Worm (Caenorhabditis elegans) whole organism, young adult: Measurements from ENCODE around the gene C26E1.1.

Source experiments
- B0035.1 ChIP-seq: sonication (generic microtip); optimal IDR thresholded peaks from 2 replicates; lab custom pipeline; 2016; ENCODE audit warnings: missing genetic modification characterization, mild to moderate bottlenecking, missing compliant biosample characterization, missing genotype, missing genetic modification reagents
- D2030.7 ChIP-seq: fragments of 200-800 bp; sonication (Bioruptor generic); IDR thresholded peaks from 2 replicates; pipeline ENCODE4 v1.3.6; 2022; ENCODE audit warnings: missing genetic modification reagents, missing genetic modification characterization, missing compliant biosample characterization
- F37B4.10 ChIP-seq: fragments of 200-800 bp; sonication (Bioruptor generic); IDR thresholded peaks from 2 replicates; pipeline ENCODE4 v1.3.6; 2022; ENCODE audit warnings: missing genetic modification characterization, missing compliant biosample characterization
- F55B11.4 ChIP-seq: sonication (generic microtip); optimal IDR thresholded peaks from 2 replicates; lab custom pipeline; 2016; ENCODE audit warnings: missing compliant biosample characterization, missing genetic modification characterization, borderline replicate concordance; ENCODE audit not compliant: insufficient read depth
- F57C9.4 ChIP-seq: sonication (generic microtip); optimal IDR thresholded peaks from 2 replicates; lab custom pipeline; 2017; ENCODE audit warnings: mild to moderate bottlenecking, missing genetic modification characterization, missing compliant biosample characterization
- K11D2.4 ChIP-seq: fragments of 200-800 bp; sonication (Bioruptor generic); IDR thresholded peaks from 2 replicates; pipeline ENCODE4 v1.3.6; 2022; ENCODE audit warnings: missing genetic modification reagents, missing genetic modification characterization, missing compliant biosample characterization
- akir-1 ChIP-seq: fragments of 200-800 bp; sonication (Bioruptor generic); optimal IDR thresholded peaks from 2 replicates; lab custom pipeline; 2018; ENCODE audit warnings: mild to moderate bottlenecking, missing genetic modification characterization, moderate library complexity, missing compliant biosample characterization
- aptf-2 ChIP-seq: fragments of 200-800 bp; sonication (Bioruptor generic); conservative IDR thresholded peaks from 2 replicates; pipeline ENCODE4 v1.3.6; 2022; ENCODE audit warnings: missing genetic modification reagents, missing genetic modification characterization, missing compliant biosample characterization
- aptf-3 ChIP-seq: fragments of 200-800 bp; sonication (Bioruptor generic); IDR thresholded peaks from 2 replicates; pipeline ENCODE4 v1.3.6; 2022; ENCODE audit warnings: missing genetic modification characterization, missing compliant biosample characterization
- attf-5 ChIP-seq: fragments of 200-800 bp; sonication (Bioruptor generic); optimal IDR thresholded peaks from 2 replicates; lab custom pipeline; 2018; ENCODE audit warnings: mild to moderate bottlenecking, missing genetic modification characterization, missing compliant biosample characterization
- attf-6 ChIP-seq: fragments of 200-800 bp; sonication (Bioruptor generic); IDR thresholded peaks from 2 replicates; pipeline ENCODE4 v1.3.6; 2022; ENCODE audit warnings: missing genetic modification reagents, missing genetic modification characterization, missing compliant biosample characterization
- cebp-1 ChIP-seq, 2 experiments: fragments of 200-800 bp in 1 of 2; sonication (Bioruptor generic) in 1 of 2; sonication (generic microtip) in 1 of 2; IDR thresholded peaks in 1 of 2; optimal IDR thresholded peaks in 1 of 2; 2 replicates each; pipeline versions ENCODE4 v1.3.6 to Lab custom; 2017 to 2022; ENCODE audit warnings: missing compliant biosample characterization in 2 of 2, missing genetic modification characterization in 2 of 2, mild to moderate bottlenecking in 1 of 2, missing genetic modification reagents in 1 of 2, moderate library complexity in 1 of 2
- cebp-2 ChIP-seq: fragments of 200-800 bp; sonication (Bioruptor generic); IDR thresholded peaks from 2 replicates; pipeline ENCODE4 v1.3.6; 2022; ENCODE audit warnings: missing genetic modification characterization, missing compliant biosample characterization
- ceh-58 ChIP-seq: fragments of 200-800 bp; sonication (Bioruptor generic); IDR thresholded peaks from 2 replicates; pipeline ENCODE4 v1.3.6; 2022; ENCODE audit warnings: missing genetic modification characterization, missing compliant biosample characterization
- ceh-79 ChIP-seq: sonication (generic microtip); optimal IDR thresholded peaks from 2 replicates; lab custom pipeline; 2017; ENCODE audit warnings: mild to moderate bottlenecking, missing genetic modification characterization, missing compliant biosample characterization
- chd-7 ChIP-seq: sonication (generic microtip); optimal IDR thresholded peaks from 2 replicates; lab custom pipeline; 2016; ENCODE audit warnings: mild to moderate bottlenecking, missing genetic modification characterization, moderate library complexity, missing compliant biosample characterization
- die-1 ChIP-seq: sonication (generic microtip); optimal IDR thresholded peaks from 2 replicates; lab custom pipeline; 2016; ENCODE audit warnings: missing genotype, mild to moderate bottlenecking, missing genetic modification characterization, missing compliant biosample characterization
- dox-1 ChIP-seq: fragments of 200-800 bp; sonication (Bioruptor generic); IDR thresholded peaks from 2 replicates; pipeline ENCODE4 v1.3.6; 2022; ENCODE audit warnings: missing genetic modification reagents, missing genetic modification characterization, missing compliant biosample characterization
- egl-44 ChIP-seq: fragments of 200-800 bp; sonication (Bioruptor generic); IDR thresholded peaks from 2 replicates; pipeline ENCODE4 v1.3.6; 2022; ENCODE audit warnings: missing genetic modification reagents, missing genetic modification characterization, missing compliant biosample characterization
- ets-4 ChIP-seq: fragments of 200-800 bp; sonication (Bioruptor generic); optimal IDR thresholded peaks from 2 replicates; lab custom pipeline; 2018; ENCODE audit warnings: mild to moderate bottlenecking, missing genetic modification characterization, missing compliant biosample characterization
- gei-17 ChIP-seq: fragments of 200-800 bp; sonication (Bioruptor generic); optimal IDR thresholded peaks from 2 replicates; lab custom pipeline; 2018; ENCODE audit warnings: mild to moderate bottlenecking, missing genetic modification characterization, missing compliant biosample characterization
- hmg-20 ChIP-seq: fragments of 200-800 bp; sonication (Bioruptor generic); IDR thresholded peaks from 2 replicates; pipeline ENCODE4 v1.3.6; 2022; ENCODE audit warnings: missing genetic modification reagents, missing genetic modification characterization, missing compliant biosample characterization
- hrde-1 ChIP-seq: sonication (generic microtip); optimal IDR thresholded peaks from 2 replicates; lab custom pipeline; 2016; ENCODE audit warnings: missing genetic modification characterization, mild to moderate bottlenecking, missing compliant biosample characterization, moderate library complexity, missing genotype, missing genetic modification reagents, borderline replicate concordance
- let-607 ChIP-seq, 2 experiments: fragments of 200-800 bp in 1 of 2; sonication (Bioruptor generic) in 1 of 2; sonication (generic microtip) in 1 of 2; optimal IDR thresholded peaks; 2 replicates each; lab custom pipeline; 2016 to 2018; ENCODE audit warnings: mild to moderate bottlenecking in 2 of 2, missing compliant biosample characterization in 2 of 2, missing genetic modification characterization in 2 of 2, moderate library complexity in 2 of 2, missing genotype in 1 of 2
- lin-54 ChIP-seq: fragments of 200-800 bp; sonication (Bioruptor generic); optimal IDR thresholded peaks from 2 replicates; lab custom pipeline; 2018; ENCODE audit warnings: mild to moderate bottlenecking, missing genetic modification characterization, missing compliant biosample characterization
- lsy-27 ChIP-seq: sonication (generic microtip); optimal IDR thresholded peaks from 2 replicates; lab custom pipeline; 2017; ENCODE audit warnings: missing genetic modification characterization, mild to moderate bottlenecking, missing compliant biosample characterization, antibody characterized with exemption, missing genotype, borderline replicate concordance; ENCODE audit not compliant: insufficient read depth
- madf-3 ChIP-seq: fragments of 200-800 bp; sonication (Bioruptor generic); IDR thresholded peaks from 2 replicates; pipeline ENCODE4 v1.3.6; 2022; ENCODE audit warnings: missing genetic modification reagents, missing genetic modification characterization, missing compliant biosample characterization
- mcd-1 ChIP-seq: fragments of 200-800 bp; sonication (Bioruptor generic); IDR thresholded peaks from 2 replicates; pipeline ENCODE4 v1.3.6; 2022; ENCODE audit warnings: missing genetic modification reagents, missing genetic modification characterization, missing compliant biosample characterization
- mel-28 ChIP-seq: sonication (generic microtip); optimal IDR thresholded peaks from 2 replicates; lab custom pipeline; 2016; ENCODE audit warnings: borderline replicate concordance, mild to moderate bottlenecking, missing genetic modification characterization, missing compliant biosample characterization
- nfya-1 ChIP-seq: sonication (generic microtip); optimal IDR thresholded peaks from 2 replicates; lab custom pipeline; 2017; ENCODE audit warnings: antibody characterized with exemption, missing compliant biosample characterization, missing genetic modification characterization, borderline replicate concordance; ENCODE audit not compliant: insufficient read depth
- nfya-2 ChIP-seq: fragments of 200-800 bp; sonication (Bioruptor generic); IDR thresholded peaks from 2 replicates; pipeline ENCODE4 v1.3.6; 2022; ENCODE audit warnings: missing genetic modification reagents, missing genetic modification characterization, missing compliant biosample characterization
- nfyb-1 ChIP-seq: fragments of 200-800 bp; sonication (Bioruptor generic); IDR thresholded peaks from 2 replicates; pipeline ENCODE4 v1.3.6; 2022; ENCODE audit warnings: missing genetic modification reagents, missing genetic modification characterization, missing compliant biosample characterization
- nhr-120 ChIP-seq: fragments of 200-800 bp; sonication (Bioruptor generic); IDR thresholded peaks from 2 replicates; pipeline ENCODE4 v1.3.6; 2022; ENCODE audit warnings: missing genetic modification characterization, missing compliant biosample characterization
- nhr-80 ChIP-seq: sonication (generic microtip); optimal IDR thresholded peaks from 2 replicates; lab custom pipeline; 2016; ENCODE audit warnings: missing genetic modification characterization, missing compliant biosample characterization
- nhr-90 ChIP-seq: sonication (generic microtip); optimal IDR thresholded peaks from 2 replicates; lab custom pipeline; 2016; ENCODE audit warnings: missing genotype, mild to moderate bottlenecking, missing genetic modification characterization, missing compliant biosample characterization
- pha-4 ChIP-seq: fragments of 150-350 bp; sonication (generic microtip); optimal IDR thresholded peaks from 2 replicates; lab custom pipeline; 2014; ENCODE audit warnings: missing biosample characterization, missing genetic modification reagents, missing genetic modification characterization
- rec-8 ChIP-seq, 2 experiments: sonication (generic microtip); optimal IDR thresholded peaks; 2 replicates each; lab custom pipeline; 2016; ENCODE audit warnings: mild to moderate bottlenecking in 2 of 2, missing genetic modification characterization in 2 of 2, missing genetic modification reagents in 2 of 2, missing genotype in 2 of 2, missing biosample characterization in 1 of 2, missing compliant biosample characterization in 1 of 2, moderate library complexity in 1 of 2
- rpc-1 ChIP-seq, 2 experiments: fragments of 150-350 bp in 1 of 2; sonication (generic microtip) in 1 of 2; optimal IDR thresholded peaks; 2 replicates each; lab custom pipeline; 2014 to 2018; ENCODE audit warnings: missing biosample characterization in 1 of 2, missing genetic modification characterization in 1 of 2, missing genetic modification reagents in 1 of 2, missing genotype in 1 of 2
- sea-2 ChIP-seq: fragments of 200-800 bp; sonication (Bioruptor generic); IDR thresholded peaks from 2 replicates; pipeline ENCODE4 v1.3.6; 2022; ENCODE audit warnings: missing genetic modification characterization, missing compliant biosample characterization
- tbp1 ChIP-seq: fragments of 200-800 bp; sonication (Bioruptor generic); optimal IDR thresholded peaks from 2 replicates; lab custom pipeline; 2018; ENCODE audit warnings: mild to moderate bottlenecking, missing genetic modification characterization, missing compliant biosample characterization
- tbx-9 ChIP-seq: sonication (generic microtip); optimal IDR thresholded peaks from 2 replicates; lab custom pipeline; 2016; ENCODE audit warnings: borderline replicate concordance, missing genetic modification characterization, inconsistent platforms, missing compliant biosample characterization
- tlf-1 ChIP-seq: fragments of 200-800 bp; sonication (Bioruptor generic); optimal IDR thresholded peaks from 2 replicates; lab custom pipeline; 2018; ENCODE audit warnings: mild to moderate bottlenecking, missing genetic modification characterization, missing compliant biosample characterization
- unc-130 ChIP-seq: sonication (generic microtip); optimal IDR thresholded peaks from 2 replicates; lab custom pipeline; 2016; ENCODE audit warnings: missing genetic modification reagents, missing genetic modification characterization, missing compliant biosample characterization
- unc-62 ChIP-seq: fragments of 150-350 bp; optimal IDR thresholded peaks from 2 replicates; lab custom pipeline; 2014; ENCODE audit warnings: missing biosample characterization, missing genetic modification reagents, missing genetic modification characterization
- ztf-18 ChIP-seq: sonication (generic microtip); optimal IDR thresholded peaks from 2 replicates; lab custom pipeline; 2016; ENCODE audit warnings: missing genotype, mild to moderate bottlenecking, missing genetic modification characterization, missing compliant biosample characterization
- ztf-3 ChIP-seq: fragments of 200-800 bp; sonication (Bioruptor generic); optimal IDR thresholded peaks from 2 replicates; lab custom pipeline; 2018; ENCODE audit warnings: mild to moderate bottlenecking, missing genetic modification characterization, missing compliant biosample characterization

C26E1.1 gene

ce11 chrV:13313045-13313623 lies 15.8 kb downstream of the C26E1.1 start, which contains the start of gene C50B6.3 (continued):
- no peak for TF ChIP-seq nhr-90 (tag; lab: Kevin White, UChicago)
- TF ChIP-seq B0035.1 (tag; lab: Kevin White, UChicago): no peak
- no peak for TF ChIP-seq nfyb-1 (GFP tag; lab: Robert Waterston, UW)
- TF ChIP-seq ztf-3 (GFP tag; lab: Kevin White, UChicago): no peak
- no peak for TF ChIP-seq tbx-9 (tag; lab: Kevin White, UChicago)
- TF ChIP-seq akir-1 (GFP tag; lab: Kevin White, UChicago): peak; percentile 63
- TF ChIP-seq D2030.7 (GFP tag; lab: Robert Waterston, UW): peak; percentile 48; the same call in 1 of the 2 replicates
- TF ChIP-seq gei-17 (GFP tag; lab: Kevin White, UChicago): no peak
- TF ChIP-seq ceh-79 (tag; lab: Kevin White, UChicago): no peak
- no peak for TF ChIP-seq egl-44 (GFP tag; lab: Robert Waterston, UW)
- TF ChIP-seq aptf-3 (GFP tag; lab: Robert Waterston, UW): no peak
- peak in 1 of 2 experiments; percentile 14 for TF ChIP-seq rec-8 (tag; optimal IDR thresholded peaks at IDR 0.05; lab: Kevin White, UChicago)
- peak; percentile 70 for TF ChIP-seq unc-130 (GFP tag; lab: Kevin White, UChicago)
- no peak for TF ChIP-seq die-1 (tag; lab: Kevin White, UChicago)
- TF ChIP-seq mel-28 (tag; lab: Kevin White, UChicago): no peak
- TF ChIP-seq dox-1 (GFP tag; lab: Robert Waterston, UW): peak; percentile 60; the same call in 1 of the 2 replicates
- TF ChIP-seq rpc-1 (optimal IDR thresholded peaks at IDR 0.05; lab: Kevin White, UChicago): no peak
- no peak for TF ChIP-seq rpc-1 (tag; optimal IDR thresholded peaks at IDR 0.05; lab: Kevin White, UChicago)
- TF ChIP-seq ztf-18: no peak
- TF ChIP-seq sea-2: no peak
- no peak for TF ChIP-seq lsy-27 (tag; lab: Kevin White, UChicago)
- no peak for TF ChIP-seq ceh-58
- no peak for TF ChIP-seq tlf-1 (GFP tag; lab: Kevin White, UChicago)
- no peak for TF ChIP-seq K11D2.4 (GFP tag; lab: Robert Waterston, UW)
- no peak for TF ChIP-seq F37B4.10 (GFP tag; lab: Robert Waterston, UW)
- no peak for TF ChIP-seq aptf-2 (GFP tag; lab: Robert Waterston, UW)
- no peak for TF ChIP-seq unc-62 (GFP tag; lab: Kevin White, UChicago)
- peak; percentile 71 for TF ChIP-seq lin-54 (GFP tag; lab: Kevin White, UChicago)
- no peak for TF ChIP-seq attf-6 (GFP tag; lab: Robert Waterston, UW)
- TF ChIP-seq chd-7 (tag; lab: Kevin White, UChicago): no peak
- TF ChIP-seq attf-5: peak; percentile 41
- TF ChIP-seq tbp1 (GFP tag; lab: Kevin White, UChicago): no peak
- TF ChIP-seq cebp-1 (GFP tag; IDR thresholded peaks at IDR 0.05; lab: Robert Waterston, UW): no peak
- no peak for TF ChIP-seq cebp-1 (tag; optimal IDR thresholded peaks at IDR 0.05; lab: Kevin White, UChicago)
- TF ChIP-seq F57C9.4: no peak
- no peak for TF ChIP-seq ets-4 (GFP tag; lab: Kevin White, UChicago)
- 0 out of 2 replicates have a peak, but pooled peaks have one; percentile 33 for TF ChIP-seq madf-3 (GFP tag; lab: Robert Waterston, UW)
- no peak for TF ChIP-seq let-607 (tag; optimal IDR thresholded peaks at IDR 0.05; lab: Kevin White, UChicago)
- no peak for TF ChIP-seq nfya-1 (tag; lab: Kevin White, UChicago)
- peak; percentile 59; the same call in 1 of the 2 replicates for TF ChIP-seq mcd-1
- TF ChIP-seq hrde-1 (tag; lab: Kevin White, UChicago): no peak
- no peak for TF ChIP-seq nhr-120 (GFP tag; lab: Robert Waterston, UW)
- no peak for TF ChIP-seq hmg-20 (GFP tag; lab: Robert Waterston, UW)
- no peak for TF ChIP-seq nhr-80
- no peak for TF ChIP-seq cebp-2 (GFP tag; lab: Robert Waterston, UW)
- no peak for TF ChIP-seq nfya-2 (GFP tag; lab: Robert Waterston, UW)
- no peak for TF ChIP-seq F55B11.4
- no peak for TF ChIP-seq pha-4 (tag; lab: Kevin White, UChicago)
